Worm (Caenorhabditis elegans) whole organism, L3 larva: Measurements from ENCODE around the gene F21C10.18.

Source experiments
- R02D3.7 ChIP-seq: fragments of 150-350 bp; optimal IDR thresholded peaks from 2 replicates; lab custom pipeline; 2014; ENCODE audit warnings: missing biosample characterization, missing genetic modification characterization
- ZK546.5 ChIP-seq: sonication (generic microtip); optimal IDR thresholded peaks from 2 replicates; lab custom pipeline; 2017; ENCODE audit warnings: missing biosample characterization, missing genetic modification characterization
- aly-2 ChIP-seq: fragments of 150-350 bp; optimal IDR thresholded peaks from 2 replicates; lab custom pipeline; 2014; ENCODE audit warnings: missing biosample characterization, missing genetic modification characterization
- ama-1 ChIP-seq: fragments of 150-350 bp; optimal IDR thresholded peaks from 2 replicates; lab custom pipeline; 2018
- ceh-16 ChIP-seq: sonication (generic microtip); optimal IDR thresholded peaks from 2 replicates; lab custom pipeline; 2017; ENCODE audit warnings: missing biosample characterization, missing genetic modification characterization
- ceh-28 ChIP-seq: fragments of 150-350 bp; optimal IDR thresholded peaks from 2 replicates; lab custom pipeline; 2014; ENCODE audit warnings: missing biosample characterization, missing genetic modification reagents, missing genetic modification characterization
- ceh-9 ChIP-seq: sonication (generic microtip); optimal IDR thresholded peaks from 2 replicates; lab custom pipeline; 2018; ENCODE audit warnings: missing biosample characterization, missing genetic modification characterization
- daf-12 ChIP-seq: fragments of 150-350 bp; optimal IDR thresholded peaks from 2 replicates; lab custom pipeline; 2014; ENCODE audit warnings: missing biosample characterization, missing genetic modification reagents, missing genetic modification characterization
- egl-27 ChIP-seq: sonication (generic microtip); optimal IDR thresholded peaks from 4 replicates; lab custom pipeline; 2017; ENCODE audit warnings: missing biosample characterization, missing genetic modification reagents, missing genetic modification characterization
- elt-1 ChIP-seq: fragments of 150-350 bp; optimal IDR thresholded peaks from 2 replicates; lab custom pipeline; 2014; ENCODE audit warnings: missing biosample characterization, missing genetic modification characterization
- elt-2 ChIP-seq: sonication (generic microtip); optimal IDR thresholded peaks from 2 replicates; lab custom pipeline; 2016; ENCODE audit warnings: missing genetic modification reagents, mild to moderate bottlenecking, missing genetic modification characterization, missing compliant biosample characterization
- eor-1 ChIP-seq, 2 experiments: fragments of 150-350 bp; optimal IDR thresholded peaks; 2 replicates each; lab custom pipeline; 2014 to 2018; ENCODE audit warnings: missing biosample characterization in 2 of 2, missing genetic modification characterization in 2 of 2
- fkh-2 ChIP-seq: fragments of 150-350 bp; optimal IDR thresholded peaks from 2 replicates; lab custom pipeline; 2014; ENCODE audit warnings: missing biosample characterization, missing genetic modification reagents, missing genetic modification characterization
- fos-1 ChIP-seq: fragments of 150-350 bp; optimal IDR thresholded peaks from 2 replicates; lab custom pipeline; 2014; ENCODE audit warnings: missing biosample characterization, missing genetic modification characterization
- jun-1 ChIP-seq: fragments of 150-350 bp; optimal IDR thresholded peaks from 2 replicates; lab custom pipeline; 2014; ENCODE audit warnings: missing biosample characterization, missing genetic modification reagents, missing genetic modification characterization
- lin-15B ChIP-seq: fragments of 150-350 bp; optimal IDR thresholded peaks from 2 replicates; lab custom pipeline; 2014; ENCODE audit warnings: missing biosample characterization, missing genetic modification characterization
- lsy-12 ChIP-seq: sonication (generic microtip); optimal IDR thresholded peaks from 2 replicates; lab custom pipeline; 2016; ENCODE audit warnings: mild to moderate bottlenecking, missing genetic modification characterization, missing compliant biosample characterization
- mdl-1 ChIP-seq: fragments of 150-350 bp; optimal IDR thresholded peaks from 2 replicates; lab custom pipeline; 2014; ENCODE audit warnings: missing biosample characterization, missing genetic modification characterization
- mml-1 ChIP-seq: fragments of 150-350 bp; sonication (generic microtip); optimal IDR thresholded peaks from 3 replicates; lab custom pipeline; 2014; ENCODE audit warnings: missing biosample characterization, missing genetic modification characterization
- nfya-1 ChIP-seq: sonication (generic microtip); optimal IDR thresholded peaks from 2 replicates; lab custom pipeline; 2017; ENCODE audit warnings: missing genetic modification characterization, mild to moderate bottlenecking, missing compliant biosample characterization, antibody characterized with exemption, moderate library complexity; ENCODE audit not compliant: insufficient read depth
- nhr-11 ChIP-seq: fragments of 150-350 bp; optimal IDR thresholded peaks from 2 replicates; lab custom pipeline; 2014; ENCODE audit warnings: missing biosample characterization, missing genetic modification characterization
- nhr-12 ChIP-seq: fragments of 150-350 bp; optimal IDR thresholded peaks from 2 replicates; lab custom pipeline; 2014; ENCODE audit warnings: missing biosample characterization, missing genetic modification characterization
- nhr-23 ChIP-seq: fragments of 150-350 bp; optimal IDR thresholded peaks from 2 replicates; lab custom pipeline; 2014; ENCODE audit warnings: missing biosample characterization, missing genetic modification reagents, missing genetic modification characterization
- nhr-237 ChIP-seq: fragments of 150-350 bp; optimal IDR thresholded peaks from 2 replicates; lab custom pipeline; 2014; ENCODE audit warnings: missing biosample characterization, missing genetic modification characterization
- nhr-25 ChIP-seq: sonication (generic microtip); optimal IDR thresholded peaks from 2 replicates; lab custom pipeline; 2017; ENCODE audit warnings: missing biosample characterization, missing genetic modification characterization
- nhr-28 ChIP-seq: fragments of 150-350 bp; optimal IDR thresholded peaks from 2 replicates; lab custom pipeline; 2014; ENCODE audit warnings: missing biosample characterization, missing genetic modification characterization
- nhr-43 ChIP-seq: sonication (generic microtip); optimal IDR thresholded peaks from 2 replicates; lab custom pipeline; 2016; ENCODE audit warnings: mild to moderate bottlenecking, missing genetic modification characterization, missing compliant biosample characterization; ENCODE audit not compliant: poor library complexity, severe bottlenecking
- nhr-76 ChIP-seq: fragments of 150-350 bp; sonication (generic microtip); optimal IDR thresholded peaks from 5 replicates; lab custom pipeline; 2014; ENCODE audit warnings: missing biosample characterization, missing genetic modification characterization
- pha-4 ChIP-seq: fragments of 150-350 bp; optimal IDR thresholded peaks from 2 replicates; lab custom pipeline; 2014; ENCODE audit warnings: missing biosample characterization, missing genetic modification reagents, missing genetic modification characterization
- pqm-1 ChIP-seq: fragments of 150-350 bp; optimal IDR thresholded peaks from 2 replicates; lab custom pipeline; 2017; ENCODE audit warnings: missing biosample characterization, missing genetic modification characterization, inconsistent platforms
- sea-2 ChIP-seq: fragments of 150-350 bp; sonication (generic microtip); optimal IDR thresholded peaks from 4 replicates; lab custom pipeline; 2014; ENCODE audit warnings: missing biosample characterization, missing genetic modification reagents, missing genetic modification characterization
- skn-1 ChIP-seq: fragments of 150-350 bp; optimal IDR thresholded peaks from 2 replicates; lab custom pipeline; 2014; ENCODE audit warnings: missing biosample characterization, missing genetic modification characterization
- tbx-2 ChIP-seq: sonication (generic microtip); optimal IDR thresholded peaks from 2 replicates; lab custom pipeline; 2016; ENCODE audit warnings: mild to moderate bottlenecking, missing genetic modification characterization, missing compliant biosample characterization
- unc-39 ChIP-seq: sonication (generic microtip); optimal IDR thresholded peaks from 4 replicates; lab custom pipeline; 2017; ENCODE audit warnings: missing biosample characterization, missing genetic modification characterization
- unc-62 ChIP-seq: fragments of 150-350 bp; sonication (generic microtip); optimal IDR thresholded peaks from 4 replicates; lab custom pipeline; 2014; ENCODE audit warnings: missing biosample characterization, missing genetic modification reagents, missing genetic modification characterization
- zag-1 ChIP-seq: fragments of 150-350 bp; optimal IDR thresholded peaks from 2 replicates; lab custom pipeline; 2014; ENCODE audit warnings: missing biosample characterization, missing genetic modification characterization
- ztf-11 ChIP-seq: fragments of 150-350 bp; optimal IDR thresholded peaks from 2 replicates; lab custom pipeline; 2014; ENCODE audit warnings: missing biosample characterization, missing genetic modification characterization
- ztf-4 ChIP-seq: fragments of 150-350 bp; optimal IDR thresholded peaks from 2 replicates; lab custom pipeline; 2014; ENCODE audit warnings: missing biosample characterization, missing genetic modification characterization

Gene F21C10.18

ce11 chrV:9074360-9074834 is 33.9 kb upstream of the F21C10.18 start:
- no peak for TF ChIP-seq elt-1 (tag; lab: Kevin White, UChicago)
- no peak for TF ChIP-seq nhr-12
- TF ChIP-seq R02D3.7 (tag; lab: Kevin White, UChicago) = no peak
- TF ChIP-seq nhr-25 (tag; lab: Kevin White, UChicago) = peak; percentile 39
- TF ChIP-seq eor-1 (tag; optimal IDR thresholded peaks at IDR 0.05; lab: Kevin White, UChicago) = no peak
- peak; percentile 79 for TF ChIP-seq elt-2 (tag; lab: Kevin White, UChicago)
- no peak for TF ChIP-seq ceh-9 (tag; lab: Kevin White, UChicago)
- TF ChIP-seq unc-39 (tag; lab: Kevin White, UChicago) = no peak
- no peak for TF ChIP-seq nhr-28 (tag; lab: Kevin White, UChicago)
- TF ChIP-seq zag-1 (tag; lab: Kevin White, UChicago) = no peak
- TF ChIP-seq ztf-11 (tag; lab: Kevin White, UChicago) = no peak
- no peak for TF ChIP-seq lin-15B (tag; lab: Kevin White, UChicago)
- TF ChIP-seq pha-4 (tag; lab: Kevin White, UChicago) = peak; percentile 74
- peak; percentile 2 for TF ChIP-seq tbx-2 (tag; lab: Kevin White, UChicago)
- peak; percentile 79 for TF ChIP-seq ama-1
- no peak for TF ChIP-seq unc-62 (GFP tag; lab: Kevin White, UChicago)
- peak; percentile 66 for TF ChIP-seq aly-2
- peak; percentile 68 for TF ChIP-seq jun-1 (tag; lab: Kevin White, UChicago)
- no peak for TF ChIP-seq nhr-23 (tag; lab: Kevin White, UChicago)
- no peak for TF ChIP-seq fos-1 (tag; lab: Kevin White, UChicago)
- TF ChIP-seq ZK546.5 (tag; lab: Kevin White, UChicago) = no peak
- no peak for TF ChIP-seq nhr-43 (tag; lab: Kevin White, UChicago)
- TF ChIP-seq skn-1 (tag; lab: Kevin White, UChicago) = no peak
- TF ChIP-seq mml-1 = no peak
- TF ChIP-seq nhr-11 (tag; lab: Kevin White, UChicago) = no peak
- no peak for TF ChIP-seq nhr-76 (tag; lab: Kevin White, UChicago)
- no peak for TF ChIP-seq fkh-2 (tag; lab: Kevin White, UChicago)
- TF ChIP-seq sea-2 (GFP tag; lab: Kevin White, UChicago) = no peak
- no peak for TF ChIP-seq nhr-237 (tag; lab: Kevin White, UChicago)
- no peak for TF ChIP-seq egl-27 (tag; lab: Kevin White, UChicago)
- TF ChIP-seq daf-12 = no peak
- TF ChIP-seq lsy-12 (tag; lab: Kevin White, UChicago) = no peak
- TF ChIP-seq ceh-16 = no peak
- TF ChIP-seq mdl-1 (tag; lab: Kevin White, UChicago) = no peak
- TF ChIP-seq pqm-1 (tag; lab: Kevin White, UChicago) = peak; percentile 92
- no peak for TF ChIP-seq ztf-4 (tag; lab: Kevin White, UChicago)

- TF ChIP-seq pqm-1 (tag; lab: Kevin White, UChicago) (peak; percentile 41), nhr-25 (tag; lab: Kevin White, UChicago) (no peak), pha-4 (tag; lab: Kevin White, UChicago) (peak; percentile 90), mml-1 (no peak), unc-62 (GFP tag; lab: Kevin White, UChicago) (no peak), mdl-1 (tag; lab: Kevin White, UChicago) (peak; percentile 18), nfya-1 (tag; lab: Kevin White, UChicago) (peak; percentile 13), jun-1 (tag; lab: Kevin White, UChicago) (peak; percentile 25)
These were observed 32.5 kb upstream of the F21C10.18 start for ce11 chrV:9075827-9076226.

DNA sequence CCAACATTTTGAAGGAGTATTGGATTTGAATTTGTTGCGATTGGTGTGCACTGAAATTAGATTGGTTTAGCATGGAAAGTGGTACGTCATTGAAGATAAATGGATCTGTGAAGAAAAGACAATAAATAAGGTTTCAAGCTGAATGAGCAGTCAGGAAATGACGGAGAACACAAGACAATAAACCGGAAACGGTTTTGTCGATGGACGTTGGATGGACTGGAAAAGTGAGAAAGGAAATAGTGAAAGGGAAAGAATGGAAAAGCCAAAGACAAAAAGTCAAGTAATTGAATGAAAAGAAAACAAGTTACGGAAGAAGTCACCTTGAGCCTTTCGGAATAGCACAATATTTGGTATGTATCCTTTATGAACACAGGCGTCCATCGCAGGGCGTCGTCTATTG is 32.0 kb upstream of the F21C10.18 start, which contains the start of gene T27E4.7:
Gene T27E4.7, minus strand, starts transcription at position 50 of the 400 bp plus-strand sequence.
- TF ChIP-seq elt-2 (tag; lab: Kevin White, UChicago) = peak; percentile 6
- TF ChIP-seq lsy-12 (tag; lab: Kevin White, UChicago) = no peak
- TF ChIP-seq nhr-25 (tag; lab: Kevin White, UChicago) = no peak
- peak; percentile 26 for TF ChIP-seq pha-4 (tag; lab: Kevin White, UChicago)
- TF ChIP-seq jun-1 (tag; lab: Kevin White, UChicago) = no peak
- no peak for TF ChIP-seq ceh-28
- no peak for TF ChIP-seq nhr-43 (tag; lab: Kevin White, UChicago)
- TF ChIP-seq ztf-4 (tag; lab: Kevin White, UChicago) = no peak
- peak; percentile 2 for TF ChIP-seq ama-1
